Fruit fly (Drosophila melanogaster): ENCODE data around the gene 825-Oak.

The 825-Oak gene

DNA sequence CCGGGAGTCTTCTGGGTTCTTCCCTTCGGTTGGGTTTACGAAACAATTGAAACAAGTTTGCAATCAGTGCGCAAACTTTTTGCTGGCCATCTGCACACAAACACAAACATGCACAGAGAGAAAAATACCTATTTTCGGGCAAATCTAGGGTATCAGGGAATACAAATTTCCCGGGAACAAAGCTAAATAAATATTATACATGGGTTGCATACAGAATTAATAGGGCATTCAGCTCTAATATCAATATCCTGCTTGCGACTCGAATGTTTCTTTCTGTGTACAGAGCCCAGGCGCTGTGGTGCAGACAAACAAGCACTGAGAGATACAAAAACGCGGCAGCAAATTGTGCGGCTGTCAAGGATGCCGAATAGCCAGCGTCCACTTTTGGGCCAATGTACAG lies 27.9 kb downstream of the 825-Oak start (continued):
- TF ChIP-seq tll (GFP tag; optimal IDR thresholded peaks at IDR 0.05) = no peak
- TF ChIP-seq CG11504 (tag; optimal IDR thresholded peaks at IDR 0.05) = peak; percentile 6
- TF ChIP-seq CG12769 (tag; optimal IDR thresholded peaks at IDR 0.05) = peak; percentile 36
- peak; percentile 25 for TF ChIP-seq CG30403 (GFP tag; optimal IDR thresholded peaks at IDR 0.05)
- no peak for TF ChIP-seq disco-r (GFP tag; optimal IDR thresholded peaks at IDR 0.05)
- no peak for TF ChIP-seq bigmax (GFP tag; optimal IDR thresholded peaks at IDR 0.05)
- TF ChIP-seq pb (GFP tag; optimal IDR thresholded peaks at IDR 0.05) = no peak
- no peak for TF ChIP-seq CHES-1-like (GFP tag; optimal IDR thresholded peaks at IDR 0.05)
- peak; percentile 75 for TF ChIP-seq Med (GFP tag)
- 0 out of 3 replicates have a peak, but pooled peaks have one; percentile 15 for TF ChIP-seq ken (GFP tag; IDR thresholded peaks at IDR 0.05)
- TF ChIP-seq CG15011 (GFP tag; optimal IDR thresholded peaks at IDR 0.05) = no peak
- TF ChIP-seq tgo (GFP tag; IDR thresholded peaks at IDR 0.05) = 0 out of 3 replicates have a peak, but pooled peaks have one; percentile 25
- no peak for TF ChIP-seq CG12155 (GFP tag; optimal IDR thresholded peaks at IDR 0.05)
- peak; percentile 45 for TF ChIP-seq CG2120 (GFP tag; optimal IDR thresholded peaks at IDR 0.05)
- TF ChIP-seq nmo (GFP tag; optimal IDR thresholded peaks at IDR 0.05) = peak; percentile 11
- TF ChIP-seq mam (GFP tag; optimal IDR thresholded peaks at IDR 0.05) = peak; percentile 1
- TF ChIP-seq gem (tag; optimal IDR thresholded peaks at IDR 0.05) = peak; percentile 51
- no peak for TF ChIP-seq pan (optimal IDR thresholded peaks at IDR 0.05)
- TF ChIP-seq pan (GFP tag; optimal IDR thresholded peaks at IDR 0.05 in 1 of 2, IDR thresholded peaks at IDR 0.05 in 1 of 2) = no peak
- TF ChIP-seq vvl (GFP tag; IDR thresholded peaks at IDR 0.05) = peak; percentile 15; the same call in 1 of the 2 replicates
- TF ChIP-seq lab (GFP tag; optimal IDR thresholded peaks at IDR 0.05) = peak; percentile 35
- 0 out of 3 replicates have a peak, but pooled peaks have one; percentile 19 for TF ChIP-seq jigr1 (GFP tag; IDR thresholded peaks at IDR 0.05)
- TF ChIP-seq CG9215 (GFP tag; IDR thresholded peaks at IDR 0.05) = 0 out of 2 replicates have a peak, but pooled peaks have one; percentile 20
- no peak for TF ChIP-seq Dbx (GFP tag; IDR thresholded peaks at IDR 0.05)
- peak; percentile 16 for TF ChIP-seq NfI (GFP tag; optimal IDR thresholded peaks at IDR 0.05)
- no peak for TF ChIP-seq fru (optimal IDR thresholded peaks at IDR 0.05)
- TF ChIP-seq dmrt99B (tag; optimal IDR thresholded peaks at IDR 0.05) = peak; percentile 14
- TF ChIP-seq chif (GFP tag; optimal IDR thresholded peaks at IDR 0.05) = peak in 1 of 2 experiments; percentile 33
- 0 out of 3 replicates have a peak, but pooled peaks have one; percentile 37 for TF ChIP-seq H15 (GFP tag; IDR thresholded peaks at IDR 0.05)
- 0 out of 2 replicates have a peak, but pooled peaks have one; percentile 40 for TF ChIP-seq CG11247 (GFP tag; IDR thresholded peaks at IDR 0.05)
- peak; percentile 12 for TF ChIP-seq az2 (GFP tag; optimal IDR thresholded peaks at IDR 0.05)
- no peak for TF ChIP-seq CG8290 (GFP tag; optimal IDR thresholded peaks at IDR 0.05)
- peak in 1 of 2 experiments; percentile 57 for TF ChIP-seq CG8290 (tag; optimal IDR thresholded peaks at IDR 0.05)
- no peak for TF ChIP-seq Hsf (GFP tag; optimal IDR thresholded peaks at IDR 0.05)
- 0 out of 2 replicates have a peak, but pooled peaks have one; percentile 32 for TF ChIP-seq Rfx (GFP tag; IDR thresholded peaks at IDR 0.05)
- TF ChIP-seq mirr (GFP tag; optimal IDR thresholded peaks at IDR 0.05) = no peak
- no peak for TF ChIP-seq corto (GFP tag; optimal IDR thresholded peaks at IDR 0.05)
- no peak for TF ChIP-seq Fer3 (tag; optimal IDR thresholded peaks at IDR 0.05)
- TF ChIP-seq CG17612 (GFP tag; IDR thresholded peaks at IDR 0.05) = no peak
- 0 out of 2 replicates have a peak, but pooled peaks have one; percentile 33 for TF ChIP-seq Xrp1 (GFP tag; IDR thresholded peaks at IDR 0.05)
- TF ChIP-seq CG16815 (GFP tag; optimal IDR thresholded peaks at IDR 0.05) = no peak
- TF ChIP-seq CG13424 (tag; optimal IDR thresholded peaks at IDR 0.05) = peak; percentile 4
- TF ChIP-seq dati (GFP tag; IDR thresholded peaks at IDR 0.05) = no peak
- TF ChIP-seq CG11456 (GFP tag; IDR thresholded peaks at IDR 0.05) = 0 out of 3 replicates have a peak, but pooled peaks have one; percentile 6
- TF ChIP-seq Dll (GFP tag; IDR thresholded peaks at IDR 0.05; ENCODE audit: partially characterized antibody) = no peak
- no peak for TF ChIP-seq ro (GFP tag; IDR thresholded peaks at IDR 0.05)
- TF ChIP-seq tio (GFP tag; optimal IDR thresholded peaks at IDR 0.05) = peak; percentile 12
- TF ChIP-seq Nf-YB (GFP tag; optimal IDR thresholded peaks at IDR 0.05) = no peak
